Worm (Caenorhabditis elegans): ENCODE measurements around the gene ZK353.2.

Gene ZK353.2

DNA sequence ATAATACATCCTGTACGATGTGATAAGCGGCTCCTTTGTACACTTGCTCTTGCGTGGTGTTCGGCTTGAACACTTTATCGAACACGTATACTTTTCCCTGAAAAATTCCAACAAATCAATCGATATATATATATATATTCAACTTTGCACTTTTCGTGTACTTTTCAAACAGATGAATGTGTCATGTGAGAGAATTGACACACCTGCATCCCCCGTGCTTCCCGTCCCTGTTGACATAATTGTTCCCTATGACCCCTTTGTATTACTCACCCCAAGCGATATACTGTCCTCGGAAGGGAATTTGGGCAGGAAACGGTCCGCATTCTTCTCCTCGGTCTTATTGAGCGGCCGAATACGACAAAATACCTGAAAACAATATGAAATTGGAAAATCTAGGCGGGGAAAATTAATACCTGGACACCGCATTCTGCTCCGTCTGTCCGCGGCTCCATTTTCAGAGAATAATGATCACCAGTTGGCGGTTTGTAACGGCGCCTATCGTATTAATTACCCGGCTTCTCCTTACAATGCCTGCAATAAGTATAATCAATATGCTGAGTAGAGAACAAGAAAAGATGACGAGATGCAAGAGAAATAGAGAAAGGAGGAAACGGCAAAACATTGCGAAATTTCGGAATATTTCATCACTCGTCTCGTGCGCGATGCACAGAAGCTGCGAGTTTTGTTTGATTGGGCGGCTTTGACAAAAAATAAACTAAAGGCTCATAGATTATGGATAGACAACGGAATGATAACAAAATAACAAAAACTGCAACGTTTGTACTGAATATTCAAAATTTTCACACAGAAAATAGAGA, 43.7 kb upstream of the ZK353.2 start, which contains the start of gene unc-116 (continued):
- TF ChIP-seq mes-2 (tag; optimal IDR thresholded peaks at IDR 0.05; ENCODE audit: poor library complexity, severe bottlenecking): peak; percentile 34
- TF ChIP-seq F44E2.7 (GFP tag; IDR thresholded peaks at IDR 0.05): no peak
- TF ChIP-seq lin-39 (tag; optimal IDR thresholded peaks at IDR 0.05): no peak
- TF ChIP-seq pqm-1 (tag; optimal IDR thresholded peaks at IDR 0.05): no peak
- TF ChIP-seq unc-39 (tag; optimal IDR thresholded peaks at IDR 0.05): no peak
- peak; percentile 22; the same call in 1 of the 2 replicates for TF ChIP-seq T26A8.4 (GFP tag; IDR thresholded peaks at IDR 0.05)
- peak; percentile 55 for TF ChIP-seq dve-1 (tag; optimal IDR thresholded peaks at IDR 0.05; ENCODE audit: insufficient read depth)
- no peak for TF ChIP-seq attf-4 (tag; optimal IDR thresholded peaks at IDR 0.05)
- peak; percentile 37 to 76 for TF ChIP-seq mdl-1 (tag; optimal IDR thresholded peaks at IDR 0.05)
- TF ChIP-seq Y105C5A.15 (GFP tag; IDR thresholded peaks at IDR 0.05): no peak
- TF ChIP-seq nhr-6 (tag; optimal IDR thresholded peaks at IDR 0.05): no peak
- no peak for TF ChIP-seq duxl-1 (tag; optimal IDR thresholded peaks at IDR 0.05; ENCODE audit: poor library complexity)
- TF ChIP-seq ztf-11 (tag; optimal IDR thresholded peaks at IDR 0.05): no peak
- TF ChIP-seq ceh-62 (tag; optimal IDR thresholded peaks at IDR 0.05): no peak
- peak; percentile 34 for TF ChIP-seq dpl-1 (GFP tag; optimal IDR thresholded peaks at IDR 0.05)
- TF ChIP-seq snpc-4 (tag; optimal IDR thresholded peaks at IDR 0.05): no peak
- TF ChIP-seq nhr-42 (GFP tag; IDR thresholded peaks at IDR 0.05): no peak
- TF ChIP-seq aha-1 (tag): peak; percentile 33

DNA sequence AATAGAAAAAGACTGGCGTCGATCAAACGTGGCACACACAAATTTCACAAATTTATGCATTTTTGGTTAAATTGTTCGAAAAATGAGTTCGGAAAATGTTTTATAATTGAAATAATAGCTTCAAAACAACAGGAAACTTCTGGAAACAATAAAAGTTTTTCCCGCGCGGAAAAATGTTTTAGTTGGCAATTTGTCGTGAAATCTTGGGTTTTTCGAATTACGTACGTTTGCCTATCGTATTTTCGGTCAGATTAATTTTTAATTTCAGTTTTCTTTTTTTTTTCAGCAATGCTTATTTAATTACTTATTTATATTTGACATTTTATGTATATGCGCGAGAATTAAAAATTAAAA, 43.1 kb upstream of the ZK353.2 start:
- no peak for TF ChIP-seq nhr-10 (tag; optimal IDR thresholded peaks at IDR 0.05)
- 0 out of 2 replicates have a peak, but pooled peaks have one; percentile 9 for TF ChIP-seq Y48G9A.11 (GFP tag; IDR thresholded peaks at IDR 0.05)
- no peak for TF ChIP-seq lsy-2 (tag; optimal IDR thresholded peaks at IDR 0.05)

- no peak for TF ChIP-seq php-3 (GFP tag; IDR thresholded peaks at IDR 0.05)
- peak; percentile 50 for TF ChIP-seq ztf-7 (tag; optimal IDR thresholded peaks at IDR 0.05)
- peak; percentile 65 for TF ChIP-seq ctbp-1 (GFP tag; IDR thresholded peaks at IDR 0.05)
- TF ChIP-seq daf-16 (GFP tag; optimal IDR thresholded peaks at IDR 0.05): peak in 1 of 2 experiments; percentile 28
- TF ChIP-seq daf-16 (tag; optimal IDR thresholded peaks at IDR 0.05): peak; percentile 15
- no peak for TF ChIP-seq nhr-111 (GFP tag; optimal IDR thresholded peaks at IDR 0.05)
- TF ChIP-seq hlh-30 (tag; optimal IDR thresholded peaks at IDR 0.05; ENCODE audit: insufficient read depth): peak; percentile 68
- TF ChIP-seq duxl-1 (tag; optimal IDR thresholded peaks at IDR 0.05; ENCODE audit: poor library complexity): peak; percentile 37
- no peak for TF ChIP-seq daf-8 (GFP tag; IDR thresholded peaks at IDR 0.05)
- no peak for TF ChIP-seq lir-3 (tag; optimal IDR thresholded peaks at IDR 0.05)
- TF ChIP-seq T26A8.4 (GFP tag; IDR thresholded peaks at IDR 0.05): peak; percentile 51
- TF ChIP-seq nhr-102 (tag; optimal IDR thresholded peaks at IDR 0.05): peak; percentile 40
- TF ChIP-seq ceh-82 (tag; optimal IDR thresholded peaks at IDR 0.05): no peak
- no peak for TF ChIP-seq vab-7 (GFP tag; IDR thresholded peaks at IDR 0.05)
- peak in 1 of 2 experiments; percentile 49 for TF ChIP-seq hif-1 (tag; optimal IDR thresholded peaks at IDR 0.05)
- TF ChIP-seq F49E8.2 (tag; optimal IDR thresholded peaks at IDR 0.05; ENCODE audit: borderline replicate concordance): no peak
- TF ChIP-seq hmg-1.1 (GFP tag; IDR thresholded peaks at IDR 0.05): peak; percentile 84
- TF ChIP-seq hlh-11 (tag; optimal IDR thresholded peaks at IDR 0.05): peak; percentile 83
- peak; percentile 59 for TF ChIP-seq nhr-25 (tag; optimal IDR thresholded peaks at IDR 0.05; ENCODE audit: borderline replicate concordance, insufficient read depth)
- TF ChIP-seq dve-1 (tag; optimal IDR thresholded peaks at IDR 0.05; ENCODE audit: insufficient read depth): peak; percentile 83
- TF ChIP-seq nhr-6 (tag; optimal IDR thresholded peaks at IDR 0.05): peak; percentile 64
- TF ChIP-seq madf-9 (GFP tag; conservative IDR thresholded peaks at IDR 0.05): no peak
- no peak for TF ChIP-seq ztf-11 (tag; optimal IDR thresholded peaks at IDR 0.05)
- TF ChIP-seq zip-11 (GFP tag; IDR thresholded peaks at IDR 0.05): no peak
- no peak for TF ChIP-seq dmd-9 (GFP tag; IDR thresholded peaks at IDR 0.05)
- peak; percentile 58 for TF ChIP-seq nhr-77 (tag; optimal IDR thresholded peaks at IDR 0.05)
- TF ChIP-seq Y5F2A.4 (GFP tag; optimal IDR thresholded peaks at IDR 0.05): no peak
- peak; percentile 64 for TF ChIP-seq ces-1 (GFP tag; optimal IDR thresholded peaks at IDR 0.05)
- TF ChIP-seq lin-15B (tag; optimal IDR thresholded peaks at IDR 0.05): no peak
- TF ChIP-seq mdt-29 (GFP tag; IDR thresholded peaks at IDR 0.05): no peak
These were observed 42.1 kb upstream of the ZK353.2 start for ce11 chrIII:8356407-8356881.
